Worm (Caenorhabditis elegans) whole organism, mixed stage, embryonic: Measurements from ENCODE around the gene coa-7.

Experiments
- M03D4.4 ChIP-seq: sonication (generic microtip); optimal IDR thresholded peaks from 2 replicates; lab custom pipeline; 2017; ENCODE audit warnings: mild to moderate bottlenecking, missing genetic modification characterization, missing compliant biosample characterization
- bed-3 ChIP-seq: fragments of 200-800 bp; sonication (Bioruptor generic); optimal IDR thresholded peaks from 3 replicates; lab custom pipeline; 2018; ENCODE audit warnings: mild to moderate bottlenecking, missing genetic modification characterization, moderate library complexity, missing compliant biosample characterization
- blmp-1 ChIP-seq: fragments of 150-350 bp; optimal IDR thresholded peaks from 2 replicates; lab custom pipeline; 2014; ENCODE audit warnings: missing biosample characterization, missing genetic modification characterization
- ceh-39 ChIP-seq: fragments of 150-350 bp; optimal IDR thresholded peaks from 2 replicates; lab custom pipeline; 2014; ENCODE audit warnings: missing biosample characterization, missing genetic modification characterization
- ceh-43 ChIP-seq: fragments of 200-800 bp; sonication (Bioruptor generic); optimal IDR thresholded peaks from 2 replicates; lab custom pipeline; 2018; ENCODE audit warnings: mild to moderate bottlenecking, missing genetic modification characterization, moderate library complexity, missing compliant biosample characterization
- ceh-83 ChIP-seq: fragments of 200-800 bp; sonication (Bioruptor generic); optimal IDR thresholded peaks from 2 replicates; lab custom pipeline; 2018; ENCODE audit warnings: mild to moderate bottlenecking, missing genetic modification characterization, missing compliant biosample characterization
- ces-1 ChIP-seq: fragments of 150-350 bp; optimal IDR thresholded peaks from 2 replicates; lab custom pipeline; 2014; ENCODE audit warnings: missing biosample characterization, missing genetic modification reagents, missing genetic modification characterization
- cnd-1 ChIP-seq: fragments of 200-800 bp; sonication (Bioruptor generic); optimal IDR thresholded peaks from 2 replicates; lab custom pipeline; 2018; ENCODE audit warnings: mild to moderate bottlenecking, missing genetic modification characterization, missing compliant biosample characterization
- drap-1 ChIP-seq: fragments of 200-800 bp; sonication (Bioruptor generic); optimal IDR thresholded peaks from 3 replicates; lab custom pipeline; 2018; ENCODE audit warnings: mild to moderate bottlenecking, missing genetic modification characterization, missing compliant biosample characterization
- elt-1 ChIP-seq: sonication (generic microtip); optimal IDR thresholded peaks from 2 replicates; lab custom pipeline; 2017; ENCODE audit warnings: missing genetic modification characterization, mild to moderate bottlenecking, missing compliant biosample characterization, antibody characterized with exemption, moderate library complexity, borderline replicate concordance; ENCODE audit not compliant: insufficient read depth
- elt-3 ChIP-seq: fragments of 150-350 bp; optimal IDR thresholded peaks from 2 replicates; lab custom pipeline; 2014; ENCODE audit warnings: missing biosample characterization, missing genetic modification characterization
- ham-2 ChIP-seq: fragments of 200-800 bp; sonication (Bioruptor generic); optimal IDR thresholded peaks from 2 replicates; lab custom pipeline; 2018; ENCODE audit warnings: mild to moderate bottlenecking, missing genetic modification characterization, missing compliant biosample characterization
- hlh-1 ChIP-seq: fragments of 150-350 bp; optimal IDR thresholded peaks from 2 replicates; lab custom pipeline; 2014; ENCODE audit warnings: missing biosample characterization, missing genetic modification reagents, missing genetic modification characterization
- lin-13 ChIP-seq: fragments of 150-350 bp; optimal IDR thresholded peaks from 2 replicates; lab custom pipeline; 2014; ENCODE audit warnings: missing biosample characterization, missing genetic modification characterization
- lin-32 ChIP-seq: fragments of 200-800 bp; sonication (Bioruptor generic); optimal IDR thresholded peaks from 2 replicates; lab custom pipeline; 2018; ENCODE audit warnings: mild to moderate bottlenecking, missing genetic modification characterization, missing compliant biosample characterization
- lsy-2 ChIP-seq: fragments of 150-350 bp; optimal IDR thresholded peaks from 2 replicates; lab custom pipeline; 2014; ENCODE audit warnings: missing biosample characterization, missing genetic modification characterization
- mab-5 ChIP-seq: fragments of 150-350 bp; optimal IDR thresholded peaks from 2 replicates; lab custom pipeline; 2014; ENCODE audit warnings: missing biosample characterization, missing genetic modification characterization
- mep-1 ChIP-seq: fragments of 150-350 bp; optimal IDR thresholded peaks from 2 replicates; lab custom pipeline; 2017; ENCODE audit warnings: missing biosample characterization, missing genetic modification reagents, missing genetic modification characterization, inconsistent platforms
- mls-2 ChIP-seq: sonication (generic microtip); optimal IDR thresholded peaks from 2 replicates; lab custom pipeline; 2016; ENCODE audit warnings: mild to moderate bottlenecking, missing genetic modification characterization, moderate library complexity, missing compliant biosample characterization
- nhr-12 ChIP-seq: fragments of 150-350 bp; optimal IDR thresholded peaks from 2 replicates; lab custom pipeline; 2014; ENCODE audit warnings: missing biosample characterization, missing genetic modification characterization
- nhr-2 ChIP-seq: fragments of 150-350 bp; optimal IDR thresholded peaks from 2 replicates; lab custom pipeline; 2014; ENCODE audit warnings: missing biosample characterization, missing genetic modification characterization
- nhr-237 ChIP-seq: fragments of 150-350 bp; optimal IDR thresholded peaks from 2 replicates; lab custom pipeline; 2014; ENCODE audit warnings: missing biosample characterization, missing genetic modification characterization
- nhr-28 ChIP-seq: fragments of 150-350 bp; optimal IDR thresholded peaks from 2 replicates; lab custom pipeline; 2014; ENCODE audit warnings: missing biosample characterization, missing genetic modification characterization
- nhr-76 ChIP-seq: sonication (generic microtip); optimal IDR thresholded peaks from 2 replicates; lab custom pipeline; 2017; ENCODE audit warnings: missing biosample characterization, missing genetic modification characterization
- pha-4 ChIP-seq: fragments of 150-350 bp; optimal IDR thresholded peaks from 2 replicates; lab custom pipeline; 2018; ENCODE audit warnings: missing biosample characterization, missing genetic modification reagents, missing genetic modification characterization
- sem-2 ChIP-seq: fragments of 200-800 bp; sonication (Bioruptor generic); optimal IDR thresholded peaks from 2 replicates; lab custom pipeline; 2018; ENCODE audit warnings: mild to moderate bottlenecking, missing genetic modification characterization, missing compliant biosample characterization
- sptf-1 ChIP-seq: sonication (generic microtip); optimal IDR thresholded peaks from 2 replicates; lab custom pipeline; 2017; ENCODE audit warnings: mild to moderate bottlenecking, missing genetic modification characterization, moderate library complexity, missing compliant biosample characterization
- tbx-8 ChIP-seq: fragments of 200-800 bp; sonication (Bioruptor generic); optimal IDR thresholded peaks from 2 replicates; lab custom pipeline; 2018; ENCODE audit warnings: mild to moderate bottlenecking, missing genetic modification characterization, moderate library complexity, missing compliant biosample characterization
- unc-120 ChIP-seq: sonication (generic microtip); optimal IDR thresholded peaks from 2 replicates; lab custom pipeline; 2017; ENCODE audit warnings: missing genetic modification characterization, missing compliant biosample characterization; ENCODE audit not compliant: poor library complexity, severe bottlenecking
- unc-39 ChIP-seq: fragments of 150-350 bp; optimal IDR thresholded peaks from 2 replicates; lab custom pipeline; 2014; ENCODE audit warnings: missing biosample characterization, missing genetic modification characterization
- zip-8 ChIP-seq: fragments of 150-350 bp; optimal IDR thresholded peaks from 2 replicates; lab custom pipeline; 2014; ENCODE audit warnings: missing biosample characterization, missing genetic modification characterization
- ztf-11 ChIP-seq: fragments of 150-350 bp; optimal IDR thresholded peaks from 2 replicates; lab custom pipeline; 2014; ENCODE audit warnings: missing biosample characterization, missing genetic modification characterization

coa-7 gene

DNA sequence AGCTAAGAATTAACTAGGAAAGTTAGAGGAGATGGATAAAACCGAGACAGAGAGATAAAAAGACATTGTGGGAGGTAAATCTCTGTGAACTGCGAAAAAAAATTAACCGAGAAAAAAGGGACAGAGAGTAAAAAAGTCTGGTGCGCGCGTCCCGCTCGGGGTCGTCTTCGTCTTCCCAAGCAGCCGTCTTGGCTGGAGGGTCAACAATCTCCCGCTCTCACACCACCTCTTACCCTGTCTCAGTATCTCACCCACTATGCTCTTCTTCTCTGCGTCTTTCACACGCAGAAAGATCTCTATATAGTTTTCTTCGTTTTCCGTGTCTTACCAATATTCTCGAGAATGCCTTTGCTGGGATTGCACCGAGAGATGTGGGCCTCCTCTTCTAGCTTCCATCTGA, 18.3 kb downstream of the coa-7 start:
- TF ChIP-seq pha-4 (tag; lab: Kevin White, UChicago) = peak; percentile 44
- TF ChIP-seq mab-5 (tag; lab: Kevin White, UChicago) = no peak
- TF ChIP-seq ham-2 (GFP tag; lab: Kevin White, UChicago) = no peak
- no peak for TF ChIP-seq sem-2 (GFP tag; lab: Kevin White, UChicago)
- TF ChIP-seq mep-1 (tag; lab: Kevin White, UChicago) = peak; percentile 44
- peak; percentile 59 for TF ChIP-seq unc-120
- no peak for TF ChIP-seq ceh-83
- no peak for TF ChIP-seq nhr-28 (tag; lab: Kevin White, UChicago)
- peak; percentile 12 for TF ChIP-seq nhr-237
- no peak for TF ChIP-seq unc-39 (tag; lab: Kevin White, UChicago)
- no peak for TF ChIP-seq lin-32 (GFP tag; lab: Kevin White, UChicago)
- peak; percentile 3 for TF ChIP-seq lsy-2 (tag; lab: Kevin White, UChicago)
- peak; percentile 6 for TF ChIP-seq cnd-1 (tag; lab: Kevin White, UChicago)
- TF ChIP-seq mls-2 (tag; lab: Kevin White, UChicago) = no peak
- no peak for TF ChIP-seq bed-3 (GFP tag; lab: Kevin White, UChicago)
- TF ChIP-seq nhr-2 (tag; lab: Kevin White, UChicago) = peak; percentile 8
- no peak for TF ChIP-seq tbx-8 (GFP tag; lab: Kevin White, UChicago)
- no peak for TF ChIP-seq elt-3 (tag; lab: Kevin White, UChicago)
- TF ChIP-seq ceh-43 = no peak
- no peak for TF ChIP-seq drap-1 (GFP tag; lab: Kevin White, UChicago)
- no peak for TF ChIP-seq blmp-1 (tag; lab: Kevin White, UChicago)
- TF ChIP-seq hlh-1 (tag; lab: Kevin White, UChicago) = peak; percentile 12
- TF ChIP-seq M03D4.4 (tag; lab: Kevin White, UChicago) = no peak
- TF ChIP-seq ces-1 = no peak

DNA sequence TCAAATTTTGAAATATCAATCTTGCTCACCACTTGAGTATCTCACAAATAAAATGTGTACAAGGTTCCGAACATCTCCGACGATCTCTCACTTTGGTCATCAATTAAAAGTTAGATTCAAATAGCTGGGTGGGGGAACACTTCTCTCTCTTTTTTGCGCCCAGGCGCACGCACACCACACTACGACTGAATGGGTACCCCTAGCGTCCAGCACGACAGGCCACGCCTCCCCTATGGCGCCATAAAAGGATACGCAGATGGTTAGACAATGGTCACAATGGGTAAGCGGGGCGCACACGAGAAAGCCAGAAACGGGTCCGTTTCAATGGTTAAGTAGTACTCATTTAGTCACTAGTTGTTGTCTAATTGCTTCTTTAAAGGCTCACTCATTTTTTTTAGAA, 21.0 kb downstream of the coa-7 start:
- TF ChIP-seq tbx-8 (GFP tag; lab: Kevin White, UChicago) (no peak), mls-2 (tag; lab: Kevin White, UChicago) (no peak), nhr-76 (no peak), nhr-12 (tag; lab: Kevin White, UChicago) (no peak), ham-2 (GFP tag; lab: Kevin White, UChicago) (no peak), elt-3 (tag; lab: Kevin White, UChicago) (no peak), unc-39 (tag; lab: Kevin White, UChicago) (no peak), sptf-1 (tag; lab: Kevin White, UChicago) (peak; percentile 19), nhr-2 (tag; lab: Kevin White, UChicago) (no peak), cnd-1 (tag; lab: Kevin White, UChicago) (peak; percentile 4), hlh-1 (tag; lab: Kevin White, UChicago) (no peak), lin-32 (GFP tag; lab: Kevin White, UChicago) (no peak), unc-120 (no peak), ceh-43 (no peak), ceh-39 (tag; lab: Kevin White, UChicago) (no peak), lin-13 (tag; lab: Kevin White, UChicago) (no peak), nhr-237 (no peak), M03D4.4 (tag; lab: Kevin White, UChicago) (no peak), nhr-28 (tag; lab: Kevin White, UChicago) (no peak), elt-1 (tag; lab: Kevin White, UChicago) (no peak), blmp-1 (tag; lab: Kevin White, UChicago) (no peak), mep-1 (tag; lab: Kevin White, UChicago) (no peak), ztf-11 (tag; lab: Kevin White, UChicago) (peak; percentile 21), ceh-83 (no peak), zip-8 (tag; lab: Kevin White, UChicago) (no peak)

DNA sequence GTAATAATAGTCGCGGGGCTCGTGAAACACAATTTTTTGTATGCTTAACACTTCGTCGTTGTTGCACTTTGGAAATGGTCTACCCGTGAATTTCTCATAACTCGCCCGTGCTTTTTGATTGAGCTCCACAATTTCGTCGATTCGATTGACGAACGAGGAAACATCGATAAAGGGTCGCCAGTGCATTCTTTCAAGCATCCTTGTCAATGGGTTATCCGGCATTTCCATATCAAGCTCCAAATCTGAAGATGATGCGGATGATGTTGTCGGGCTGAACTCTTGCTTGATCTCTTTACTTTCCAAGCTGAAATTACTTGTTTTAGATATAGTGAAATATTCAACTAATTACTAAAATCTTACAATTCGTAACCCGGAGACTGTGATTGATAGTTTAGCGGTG, 23.0 kb downstream of the coa-7 start:
- TF ChIP-seq M03D4.4 (tag; lab: Kevin White, UChicago) = no peak
- no peak for TF ChIP-seq ham-2 (GFP tag; lab: Kevin White, UChicago)
- no peak for TF ChIP-seq mep-1 (tag; lab: Kevin White, UChicago)
- no peak for TF ChIP-seq ztf-11 (tag; lab: Kevin White, UChicago)
- TF ChIP-seq drap-1 (GFP tag; lab: Kevin White, UChicago) = no peak
- TF ChIP-seq ces-1 = no peak
- TF ChIP-seq cnd-1 (tag; lab: Kevin White, UChicago) = no peak
- TF ChIP-seq elt-1 (tag; lab: Kevin White, UChicago) = no peak
- TF ChIP-seq lin-13 (tag; lab: Kevin White, UChicago) = no peak
- TF ChIP-seq sem-2 (GFP tag; lab: Kevin White, UChicago) = no peak
- TF ChIP-seq unc-120 = no peak
- TF ChIP-seq elt-3 (tag; lab: Kevin White, UChicago) = no peak
- no peak for TF ChIP-seq blmp-1 (tag; lab: Kevin White, UChicago)
- no peak for TF ChIP-seq lsy-2 (tag; lab: Kevin White, UChicago)
- TF ChIP-seq bed-3 (GFP tag; lab: Kevin White, UChicago) = no peak
- no peak for TF ChIP-seq hlh-1 (tag; lab: Kevin White, UChicago)
- TF ChIP-seq nhr-2 (tag; lab: Kevin White, UChicago) = no peak
- no peak for TF ChIP-seq mab-5 (tag; lab: Kevin White, UChicago)
- no peak for TF ChIP-seq lin-32 (GFP tag; lab: Kevin White, UChicago)
- TF ChIP-seq mls-2 (tag; lab: Kevin White, UChicago) = no peak
